Fruit fly (Drosophila melanogaster) whole organism, embryonic: ENCODE data around the gene smal.

ENCODE experiments used
- CG11456 ChIP-seq: fragments of 200-800 bp; sonication (Bioruptor generic); IDR thresholded peaks from 3 replicates; pipeline ENCODE4 v1.3.6; 2022; ENCODE audit warnings: missing biosample characterization, missing genetic modification characterization
- CG12071 ChIP-seq: fragments of 200-800 bp; sonication (Bioruptor generic); optimal IDR thresholded peaks from 3 replicates; lab custom pipeline; 2018; ENCODE audit warnings: missing biosample characterization, mild to moderate bottlenecking, missing genetic modification characterization
- CG12219 ChIP-seq: fragments of 200-800 bp; sonication (Bioruptor generic); optimal IDR thresholded peaks from 3 replicates; lab custom pipeline; 2018; ENCODE audit warnings: missing biosample characterization, mild to moderate bottlenecking, missing genetic modification characterization
- CG12744 ChIP-seq: fragments of 200-800 bp; sonication (Bioruptor generic); optimal IDR thresholded peaks from 2 replicates; lab custom pipeline; 2016; ENCODE audit warnings: missing biosample characterization, missing genetic modification characterization
- CG14014 ChIP-seq: fragments of 200-800 bp; sonication (Bioruptor generic); IDR thresholded peaks from 2 replicates; pipeline ENCODE4 v1.3.6; 2022; ENCODE audit warnings: missing biosample characterization, missing genetic modification characterization
- CG18764 ChIP-seq: fragments of 200-800 bp; sonication (Bioruptor generic); optimal IDR thresholded peaks from 3 replicates; lab custom pipeline; 2016; ENCODE audit warnings: missing biosample characterization, missing genetic modification characterization
- CG42726 ChIP-seq: fragments of 200-800 bp; sonication (Bioruptor generic); IDR thresholded peaks from 2 replicates; pipeline ENCODE4 v1.3.6; 2022; ENCODE audit warnings: missing biosample characterization, missing genetic modification characterization; ENCODE audit not compliant: partially characterized antibody
- CG4730 ChIP-seq: fragments of 200-800 bp; sonication (Bioruptor generic); IDR thresholded peaks from 2 replicates; pipeline ENCODE4 v1.3.6; 2022; ENCODE audit warnings: missing biosample characterization, missing genetic modification characterization
- CG5245 ChIP-seq: fragments of 200-800 bp; sonication (Bioruptor generic); optimal IDR thresholded peaks from 3 replicates; lab custom pipeline; 2016; ENCODE audit warnings: missing biosample characterization, missing genetic modification characterization
- CG6175 ChIP-seq: fragments of 200-800 bp; sonication (Bioruptor generic); IDR thresholded peaks from 3 replicates; pipeline ENCODE4 v1.3.6; 2022; ENCODE audit warnings: missing biosample characterization, missing genetic modification characterization
- CG6791 ChIP-seq: fragments of 200-800 bp; sonication (Bioruptor generic); IDR thresholded peaks from 3 replicates; pipeline ENCODE4 v1.3.6; 2022; ENCODE audit warnings: missing biosample characterization, missing genetic modification characterization; ENCODE audit not compliant: partially characterized antibody
- CG8089 ChIP-seq: fragments of 200-800 bp; sonication (Bioruptor generic); optimal IDR thresholded peaks from 3 replicates; lab custom pipeline; 2016; ENCODE audit warnings: missing biosample characterization, missing genetic modification characterization
- CG8478 ChIP-seq: fragments of >200 bp; optimal IDR thresholded peaks from 2 replicates; lab custom pipeline; 2018
- CG9609 ChIP-seq: fragments of 200-800 bp; sonication (Bioruptor generic); optimal IDR thresholded peaks from 3 replicates; lab custom pipeline; 2016; ENCODE audit warnings: missing biosample characterization, missing genetic modification characterization
- CTCF ChIP-seq: fragments of 200-800 bp; sonication (Bioruptor generic); optimal IDR thresholded peaks from 2 replicates; lab custom pipeline; 2017; ENCODE audit warnings: missing biosample characterization, mild to moderate bottlenecking, missing genetic modification characterization, moderate library complexity
- D ChIP-seq, 2 experiments: fragments of 200-800 bp in 1 of 2; fragments of >200 bp in 1 of 2; sonication (Bioruptor generic) in 1 of 2; optimal IDR thresholded peaks; 2 replicates in 1 of 2; 3 replicates in 1 of 2; lab custom pipeline; 2017; ENCODE audit warnings: mild to moderate bottlenecking in 1 of 2, missing biosample characterization in 1 of 2, missing genetic modification characterization in 1 of 2, missing genetic modification reagents in 1 of 2
- Dip2 ChIP-seq: fragments of 200-800 bp; sonication (Bioruptor generic); IDR thresholded peaks from 2 replicates; pipeline ENCODE4 v1.3.6; 2022; ENCODE audit warnings: missing biosample characterization, missing genetic modification characterization
- Doc2 ChIP-seq: fragments of 200-800 bp; sonication (Bioruptor generic); IDR thresholded peaks from 2 replicates; pipeline ENCODE4 v1.3.6; 2022; ENCODE audit warnings: missing biosample characterization, missing genetic modification characterization
- Drgx ChIP-seq: fragments of 200-800 bp; sonication (Bioruptor generic); IDR thresholded peaks from 2 replicates; pipeline ENCODE4 v1.3.6; 2022; ENCODE audit warnings: missing biosample characterization, missing genetic modification characterization
- Gsc ChIP-seq: fragments of 200-800 bp; sonication (Bioruptor generic); IDR thresholded peaks from 2 replicates; pipeline ENCODE4 v1.3.6; 2022; ENCODE audit warnings: missing biosample characterization, missing genetic modification characterization
- Lim3 ChIP-seq: fragments of 200-800 bp; sonication (Bioruptor generic); IDR thresholded peaks from 2 replicates; pipeline ENCODE4 v1.3.6; 2022; ENCODE audit warnings: missing biosample characterization, missing genetic modification characterization
- Mad ChIP-seq: fragments of 200-800 bp; sonication (Bioruptor generic); optimal IDR thresholded peaks from 2 replicates; lab custom pipeline; 2016; ENCODE audit warnings: missing biosample characterization, missing genetic modification characterization
- Nf-YC ChIP-seq: fragments of 200-800 bp; optimal IDR thresholded peaks from 3 replicates; lab custom pipeline; 2019; ENCODE audit warnings: missing biosample characterization, mild to moderate bottlenecking, missing genetic modification characterization, moderate library complexity
- Oaz ChIP-seq: fragments of 200-800 bp; sonication (Bioruptor generic); IDR thresholded peaks from 2 replicates; pipeline ENCODE4 v1.3.6; 2022; ENCODE audit warnings: missing biosample characterization, missing genetic modification characterization
- Six4 ChIP-seq: fragments of 200-800 bp; sonication (Bioruptor generic); optimal IDR thresholded peaks from 2 replicates; lab custom pipeline; 2016; ENCODE audit warnings: missing biosample characterization, missing genetic modification characterization
- ara ChIP-seq: fragments of 200-800 bp; sonication (Bioruptor generic); IDR thresholded peaks from 2 replicates; pipeline ENCODE4 v1.3.6; 2022; ENCODE audit warnings: missing biosample characterization, missing genetic modification characterization
- cad ChIP-seq: fragments of >200 bp; optimal IDR thresholded peaks from 2 replicates; lab custom pipeline; 2017; ENCODE audit warnings: missing biosample characterization, missing genetic modification characterization
- dan ChIP-seq: fragments of 200-800 bp; sonication (Bioruptor generic); IDR thresholded peaks from 2 replicates; pipeline ENCODE4 v1.3.6; 2022; ENCODE audit warnings: missing biosample characterization, missing genetic modification characterization
- ewg ChIP-seq: fragments of 200-800 bp; sonication (Bioruptor generic); optimal IDR thresholded peaks from 3 replicates; lab custom pipeline; 2017; ENCODE audit warnings: mild to moderate bottlenecking, missing biosample characterization, missing genetic modification reagents, missing genetic modification characterization
- gfzf ChIP-seq: fragments of 200-800 bp; sonication (Bioruptor generic); optimal IDR thresholded peaks from 2 replicates; lab custom pipeline; 2016; ENCODE audit warnings: missing biosample characterization, mild to moderate bottlenecking, missing genetic modification characterization, moderate library complexity
- gsb ChIP-seq: fragments of 200-800 bp; sonication (Bioruptor generic); IDR thresholded peaks from 2 replicates; pipeline ENCODE4 v1.3.6; 2022; ENCODE audit warnings: missing biosample characterization, missing genetic modification characterization
- hth ChIP-seq: fragments of >200 bp; optimal IDR thresholded peaks from 2 replicates; lab custom pipeline; 2017; ENCODE audit warnings: inconsistent platforms
- jigr1 ChIP-seq: fragments of 200-800 bp; sonication (Bioruptor generic); IDR thresholded peaks from 3 replicates; pipeline ENCODE4 v1.3.6; 2022; ENCODE audit warnings: missing biosample characterization, missing genetic modification characterization
- kni ChIP-seq: fragments of 200-800 bp; sonication (Bioruptor generic); optimal IDR thresholded peaks from 3 replicates; lab custom pipeline; 2017; ENCODE audit warnings: mild to moderate bottlenecking, missing biosample characterization, missing genetic modification reagents, missing genetic modification characterization
- lbe ChIP-seq: fragments of 200-800 bp; sonication (Bioruptor generic); optimal IDR thresholded peaks from 2 replicates; lab custom pipeline; 2016; ENCODE audit warnings: missing biosample characterization, mild to moderate bottlenecking, missing genetic modification characterization
- lov ChIP-seq, 2 experiments: fragments of 200-800 bp in 1 of 2; fragments of >200 bp in 1 of 2; sonication (Bioruptor generic) in 1 of 2; IDR thresholded peaks in 1 of 2; optimal IDR thresholded peaks in 1 of 2; 2 replicates in 1 of 2; 3 replicates in 1 of 2; pipeline versions ENCODE4 v1.3.6 to Lab custom; 2017 to 2022; ENCODE audit warnings: missing biosample characterization in 1 of 2, missing genetic modification characterization in 1 of 2
- luna ChIP-seq: fragments of 200-800 bp; sonication (Bioruptor generic); optimal IDR thresholded peaks from 2 replicates; lab custom pipeline; 2016; ENCODE audit warnings: missing biosample characterization, missing genetic modification characterization
- mirr ChIP-seq: fragments of 200-800 bp; sonication (Bioruptor generic); optimal IDR thresholded peaks from 3 replicates; lab custom pipeline; 2018; ENCODE audit warnings: missing biosample characterization, mild to moderate bottlenecking, missing genetic modification characterization
- nmo ChIP-seq: fragments of 200-800 bp; sonication (Bioruptor generic); optimal IDR thresholded peaks from 2 replicates; lab custom pipeline; 2018; ENCODE audit warnings: missing biosample characterization, mild to moderate bottlenecking, missing genetic modification characterization, moderate library complexity
- pros ChIP-seq: fragments of 200-800 bp; sonication (Bioruptor generic); optimal IDR thresholded peaks from 3 replicates; lab custom pipeline; 2019; ENCODE audit warnings: missing biosample characterization, mild to moderate bottlenecking, missing genetic modification characterization, moderate library complexity
- pum ChIP-seq: fragments of 200-800 bp; sonication (Bioruptor generic); optimal IDR thresholded peaks from 2 replicates; lab custom pipeline; 2016; ENCODE audit warnings: missing biosample characterization, missing genetic modification characterization
- row ChIP-seq: fragments of 200-800 bp; sonication (Bioruptor generic); IDR thresholded peaks from 3 replicates; pipeline ENCODE4 v1.3.6; 2022; ENCODE audit warnings: missing biosample characterization, missing genetic modification characterization
- schlank ChIP-seq: fragments of 200-800 bp; sonication (Bioruptor generic); optimal IDR thresholded peaks from 2 replicates; lab custom pipeline; 2018; ENCODE audit warnings: missing biosample characterization, mild to moderate bottlenecking, missing genetic modification characterization
- scrt ChIP-seq: fragments of 200-800 bp; sonication (Bioruptor generic); optimal IDR thresholded peaks from 2 replicates; lab custom pipeline; 2018; ENCODE audit warnings: missing biosample characterization, mild to moderate bottlenecking, missing genetic modification characterization, moderate library complexity
- sens ChIP-seq: fragments of 200-800 bp; sonication (Bioruptor generic); peaks from one replicate; lab custom pipeline; 2016; ENCODE audit warnings: missing biosample characterization, missing genetic modification characterization
- slou ChIP-seq: fragments of 200-800 bp; sonication (Bioruptor generic); optimal IDR thresholded peaks from 3 replicates; lab custom pipeline; 2016; ENCODE audit warnings: missing biosample characterization, missing genetic modification characterization
- tll ChIP-seq, 2 experiments: fragments of 200-800 bp in 1 of 2; fragments of >200 bp in 1 of 2; sonication (Bioruptor generic) in 1 of 2; optimal IDR thresholded peaks; 2 replicates each; lab custom pipeline; 2017 to 2019; ENCODE audit warnings: missing biosample characterization in 2 of 2, missing genetic modification characterization in 2 of 2, mild to moderate bottlenecking in 1 of 2, moderate library complexity in 1 of 2
- tna ChIP-seq: fragments of 200-800 bp; sonication (Bioruptor generic); IDR thresholded peaks from 2 replicates; pipeline ENCODE4 v1.3.6; 2022; ENCODE audit warnings: missing biosample characterization, missing genetic modification characterization; ENCODE audit not compliant: partially characterized antibody
- toy ChIP-seq: fragments of 200-800 bp; sonication (Bioruptor generic); IDR thresholded peaks from 2 replicates; pipeline ENCODE4 v1.3.6; 2022; ENCODE audit warnings: missing biosample characterization, missing genetic modification characterization
- twi ChIP-seq: fragments of 200-800 bp; optimal IDR thresholded peaks from 2 replicates; lab custom pipeline; 2019; ENCODE audit warnings: missing biosample characterization, mild to moderate bottlenecking, missing genetic modification characterization, moderate library complexity
- z ChIP-seq: fragments of 200-800 bp; sonication (Bioruptor generic); IDR thresholded peaks from 3 replicates; pipeline ENCODE4 v1.3.6; 2022; ENCODE audit warnings: missing biosample characterization, missing genetic modification characterization
- zen ChIP-seq: fragments of 200-800 bp; sonication (Bioruptor generic); optimal IDR thresholded peaks from 3 replicates; lab custom pipeline; 2018; ENCODE audit warnings: missing biosample characterization, mild to moderate bottlenecking, missing genetic modification characterization, moderate library complexity

The smal gene

dm6 chr2L:6229181-6229755 lies 50.3 kb downstream of the smal start (continued):
- no peak for TF ChIP-seq pum (GFP tag; lab: Kevin White, UChicago)
- TF ChIP-seq schlank (tag; lab: Kevin White, UChicago) = no peak
- no peak for TF ChIP-seq CG6175 (GFP tag; lab: Robert Waterston, UW)
- TF ChIP-seq CG5245 (GFP tag; lab: Kevin White, UChicago) = no peak
- TF ChIP-seq tll (GFP tag; optimal IDR thresholded peaks at IDR 0.05; lab: Kevin White, UChicago) = peak in 1 of 2 experiments; percentile 97
- peak; percentile 88 for TF ChIP-seq D (optimal IDR thresholded peaks at IDR 0.05; lab: Kevin White, UChicago)
- TF ChIP-seq D (GFP tag; optimal IDR thresholded peaks at IDR 0.05; lab: Kevin White, UChicago) = no peak
- TF ChIP-seq luna = no peak
- no peak for TF ChIP-seq Six4 (GFP tag; lab: Kevin White, UChicago)
- TF ChIP-seq gfzf (GFP tag; lab: Kevin White, UChicago) = no peak
- no peak for TF ChIP-seq scrt (GFP tag; lab: Kevin White, UChicago)
- TF ChIP-seq pros (GFP tag; lab: Kevin White, UChicago) = peak; percentile 37
- peak; percentile 75 for TF ChIP-seq zen (tag; lab: Kevin White, UChicago)
- TF ChIP-seq row = no peak
- TF ChIP-seq z = no peak
- TF ChIP-seq cad (GFP tag; lab: Kevin White, UChicago) = peak; percentile 5
- TF ChIP-seq CG11456 (GFP tag; lab: Robert Waterston, UW) = no peak
- peak; percentile 68 for TF ChIP-seq kni (GFP tag; lab: Kevin White, UChicago)
- no peak for TF ChIP-seq CG8089 (GFP tag; lab: Kevin White, UChicago)
- TF ChIP-seq ara (GFP tag; lab: Robert Waterston, UW) = no peak
- TF ChIP-seq gsb (GFP tag; lab: Robert Waterston, UW) = no peak
- no peak for TF ChIP-seq Oaz (GFP tag; lab: Robert Waterston, UW)
- no peak for TF ChIP-seq slou (GFP tag; lab: Kevin White, UChicago)
- no peak for TF ChIP-seq lbe
- no peak for TF ChIP-seq CG4730
- TF ChIP-seq CG12071 (GFP tag; lab: Kevin White, UChicago) = no peak
- TF ChIP-seq dan (GFP tag; lab: Robert Waterston, UW) = no peak
- TF ChIP-seq CTCF (GFP tag; lab: Kevin White, UChicago) = no peak
- TF ChIP-seq twi (tag; lab: Kevin White, UChicago) = peak; percentile 58
- no peak for TF ChIP-seq Dip2
- no peak for TF ChIP-seq lov (optimal IDR thresholded peaks at IDR 0.05; lab: Kevin White, UChicago)
- no peak for TF ChIP-seq lov (GFP tag; IDR thresholded peaks at IDR 0.05; lab: Robert Waterston, UW)
- no peak for TF ChIP-seq Lim3
- TF ChIP-seq Gsc = no peak
- peak; percentile 27 for TF ChIP-seq sens (GFP tag; lab: Kevin White, UChicago)
- no peak for TF ChIP-seq Drgx
- no peak for TF ChIP-seq CG8478 (lab: Kevin White, UChicago)
- TF ChIP-seq hth (lab: Kevin White, UChicago) = peak; percentile 1
- TF ChIP-seq ewg (GFP tag; lab: Kevin White, UChicago) = no peak
- TF ChIP-seq CG6791 (GFP tag; lab: Robert Waterston, UW) = 0 out of 3 replicates have a peak, but pooled peaks have one; percentile 28
- TF ChIP-seq mirr (GFP tag; lab: Kevin White, UChicago) = no peak
- no peak for TF ChIP-seq Mad
- no peak for TF ChIP-seq CG9609 (GFP tag; lab: Kevin White, UChicago)
- TF ChIP-seq jigr1 (GFP tag; lab: Robert Waterston, UW) = no peak
- no peak for TF ChIP-seq toy (GFP tag; lab: Robert Waterston, UW)
- no peak for TF ChIP-seq Doc2 (GFP tag; lab: Robert Waterston, UW)
- TF ChIP-seq CG42726 (GFP tag; lab: Robert Waterston, UW) = no peak
- TF ChIP-seq Nf-YC = no peak
- TF ChIP-seq tna (GFP tag; lab: Robert Waterston, UW) = no peak
- TF ChIP-seq CG14014 = no peak
- TF ChIP-seq CG18764 (GFP tag; lab: Kevin White, UChicago) = no peak
- TF ChIP-seq nmo (GFP tag; lab: Kevin White, UChicago) = no peak
- no peak for TF ChIP-seq CG12744
- TF ChIP-seq CG12219 (GFP tag; lab: Kevin White, UChicago) = no peak
- TF ChIP-seq, all 482 proteins: peak for 11
